Fruit fly (Drosophila melanogaster) whole organism: ENCODE data around the gene CG31673.

Source experiments
- CG8478 ChIP-seq: fragments of >200 bp; optimal IDR thresholded peaks from 2 replicates; lab custom pipeline; 2018; ENCODE audit warnings: inconsistent platforms
- Dll ChIP-seq: fragments of >200 bp; optimal IDR thresholded peaks from 2 replicates; lab custom pipeline; 2017
- EcR ChIP-seq, 2 experiments: fragments of >200 bp; optimal IDR thresholded peaks; 2 replicates each; lab custom pipeline; 2017; ENCODE audit warnings: missing biosample characterization in 2 of 2, missing genetic modification characterization in 2 of 2, missing genetic modification reagents in 2 of 2
- pan ChIP-seq: fragments of >200 bp; optimal IDR thresholded peaks from 2 replicates; lab custom pipeline; 2017
- psq ChIP-seq: fragments of >200 bp; optimal IDR thresholded peaks from 2 replicates; lab custom pipeline; 2017
- usp ChIP-seq: fragments of >200 bp; optimal IDR thresholded peaks from 2 replicates; lab custom pipeline; 2017; ENCODE audit warnings: missing biosample characterization, missing genetic modification characterization, mixed read lengths

DNA sequence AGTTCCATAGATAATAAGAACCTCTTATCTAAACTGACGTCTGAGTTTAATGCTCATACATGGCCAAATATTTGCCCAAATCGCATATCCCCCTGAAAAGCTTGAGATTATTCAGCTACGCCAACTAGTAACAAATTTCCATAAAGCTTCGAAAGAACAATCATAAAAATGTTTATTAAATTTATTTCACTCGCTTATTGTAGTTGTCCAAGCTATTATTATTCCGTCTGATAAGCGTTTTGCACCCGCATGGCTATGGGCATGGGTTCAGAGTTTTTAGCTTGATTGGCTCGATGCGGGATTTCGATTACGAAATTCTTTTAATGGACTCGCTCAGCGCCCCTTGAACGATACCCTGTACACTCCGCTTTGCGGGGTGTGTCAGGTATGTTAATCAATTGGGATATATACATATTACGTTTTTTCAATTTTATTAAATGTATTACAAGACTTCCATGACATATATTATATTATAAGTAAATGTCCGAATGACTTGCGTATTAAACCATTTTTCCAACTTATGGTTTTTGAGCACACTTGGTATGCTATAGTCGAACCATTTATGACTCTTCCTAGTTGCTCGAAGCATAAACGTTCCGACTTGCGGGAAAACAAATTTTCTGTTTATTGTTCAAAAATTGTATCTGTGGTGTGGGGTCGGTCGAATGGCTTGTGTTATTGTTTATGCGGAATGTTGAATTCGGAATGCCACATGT, 23.6 kb upstream of the CG31673 start:
- no peak for TF ChIP-seq usp
- no peak for TF ChIP-seq EcR (GFP tag; optimal IDR thresholded peaks at IDR 0.05; lab: Kevin White, UChicago)
- no peak for TF ChIP-seq psq (lab: Kevin White, UChicago)
- TF ChIP-seq CG8478 (lab: Kevin White, UChicago): no peak
- TF ChIP-seq pan (lab: Kevin White, UChicago): peak; percentile 79
- TF ChIP-seq Dll: no peak
